Fruit fly (Drosophila melanogaster) whole organism, larva: ENCODE data around the gene mRpS18C.

Experiments
- noc ChIP-seq: fragments of 200-800 bp; sonication (Bioruptor generic); optimal IDR thresholded peaks from 3 replicates; lab custom pipeline; 2019; ENCODE audit warnings: missing biosample characterization, mild to moderate bottlenecking, missing genetic modification characterization, moderate library complexity

Gene mRpS18C

dm6 chr3R:30424993-30425392 is 1.2 kb downstream of the mRpS18C start, which contains the start of gene CG15536:
CG15536 (minus strand) TSS chr3R:30425162.
- TF ChIP-seq noc (tag; lab: Kevin White, UChicago): no peak

- no peak for TF ChIP-seq noc (tag; lab: Kevin White, UChicago)
These were observed 1.8 kb downstream of the mRpS18C start for dm6 chr3R:30425622-30426021.

- no peak for TF ChIP-seq noc (tag; lab: Kevin White, UChicago)
These were observed 2.9 kb downstream of the mRpS18C start for dm6 chr3R:30426626-30427025.

- peak; percentile 39 for TF ChIP-seq noc (tag; lab: Kevin White, UChicago)
These were observed 4.1 kb downstream of the mRpS18C start, which contains the start of gene CG2218 for dm6 chr3R:30427805-30428359. CG2218 (minus strand) TSS chr3R:30428276.

dm6 chr3R:30428459-30428858 is 4.7 kb downstream of the mRpS18C start, which contains the start of gene CG15533:
CG15533 (plus strand) TSS chr3R:30428820.
- no peak for TF ChIP-seq noc (tag; lab: Kevin White, UChicago)

- TF ChIP-seq noc (tag; lab: Kevin White, UChicago): no peak
These were observed 7.7 kb downstream of the mRpS18C start, which contains the start of gene CG15534 for dm6 chr3R:30431258-30432114. CG15534 (plus strand) TSS chr3R:30432064.

- no peak for TF ChIP-seq noc (tag; lab: Kevin White, UChicago)
These were observed 19.9 kb downstream of the mRpS18C start, which contains the start of gene CG15537 for dm6 chr3R:30443549-30444133. CG15537 (minus strand) TSS chr3R:30443599.

- TF ChIP-seq noc (tag; lab: Kevin White, UChicago): no peak
These were observed 21.2 kb downstream of the mRpS18C start, which contains the start of gene Osi23 for dm6 chr3R:30444946-30445345. Osi23 (minus strand) TSS chr3R:30445046.

dm6 chr3R:30449446-30449845 is 25.7 kb downstream of the mRpS18C start:
- peak; percentile 70 for TF ChIP-seq noc (tag; lab: Kevin White, UChicago)

dm6 chr3R:30450224-30450623 is 26.4 kb downstream of the mRpS18C start:
- TF ChIP-seq noc (tag; lab: Kevin White, UChicago): peak; percentile 56

- no peak for TF ChIP-seq noc (tag; lab: Kevin White, UChicago)
These were observed 27.0 kb downstream of the mRpS18C start for dm6 chr3R:30450690-30451343.

dm6 chr3R:30453236-30453635 is 29.5 kb downstream of the mRpS18C start:
- no peak for TF ChIP-seq noc (tag; lab: Kevin White, UChicago)

- TF ChIP-seq noc (tag; lab: Kevin White, UChicago): no peak
These were observed 30.7 kb downstream of the mRpS18C start for dm6 chr3R:30454442-30454841.

- TF ChIP-seq noc (tag; lab: Kevin White, UChicago): no peak
These were observed 32.2 kb downstream of the mRpS18C start, which contains the start of gene aralar1 for dm6 chr3R:30455817-30456544. aralar1 (minus strand) TSS chr3R:30455867.
